Worm (Caenorhabditis elegans) whole organism, L1 larva: ENCODE measurements around the gene catp-4.

ENCODE experiments used
- ama-1 ChIP-seq: fragments of 150-350 bp; optimal IDR thresholded peaks from 2 replicates; lab custom pipeline; 2014
- blmp-1 ChIP-seq: fragments of 150-350 bp; optimal IDR thresholded peaks from 2 replicates; lab custom pipeline; 2014; ENCODE audit warnings: missing biosample characterization, missing genetic modification characterization
- irx-1 ChIP-seq: sonication (generic microtip); optimal IDR thresholded peaks from 2 replicates; lab custom pipeline; 2016; ENCODE audit warnings: missing genetic modification characterization, missing compliant biosample characterization
- lin-13 ChIP-seq: fragments of 150-350 bp; optimal IDR thresholded peaks from 2 replicates; lab custom pipeline; 2014; ENCODE audit warnings: missing biosample characterization, missing genetic modification reagents, missing genetic modification characterization
- nhr-11 ChIP-seq: fragments of 150-350 bp; optimal IDR thresholded peaks from 2 replicates; lab custom pipeline; 2014; ENCODE audit warnings: missing biosample characterization, missing genetic modification characterization
- nhr-76 ChIP-seq: sonication (generic microtip); optimal IDR thresholded peaks from 2 replicates; lab custom pipeline; 2017; ENCODE audit warnings: missing biosample characterization, missing genetic modification characterization
- skn-1 ChIP-seq: fragments of 150-350 bp; optimal IDR thresholded peaks from 2 replicates; lab custom pipeline; 2014; ENCODE audit warnings: missing biosample characterization, missing genetic modification characterization
- unc-86 ChIP-seq: sonication (generic microtip); optimal IDR thresholded peaks from 2 replicates; lab custom pipeline; 2016; ENCODE audit warnings: missing genetic modification characterization, missing compliant biosample characterization
- zag-1 ChIP-seq: fragments of 150-350 bp; optimal IDR thresholded peaks from 2 replicates; lab custom pipeline; 2014; ENCODE audit warnings: missing biosample characterization, missing genetic modification characterization

DNA sequence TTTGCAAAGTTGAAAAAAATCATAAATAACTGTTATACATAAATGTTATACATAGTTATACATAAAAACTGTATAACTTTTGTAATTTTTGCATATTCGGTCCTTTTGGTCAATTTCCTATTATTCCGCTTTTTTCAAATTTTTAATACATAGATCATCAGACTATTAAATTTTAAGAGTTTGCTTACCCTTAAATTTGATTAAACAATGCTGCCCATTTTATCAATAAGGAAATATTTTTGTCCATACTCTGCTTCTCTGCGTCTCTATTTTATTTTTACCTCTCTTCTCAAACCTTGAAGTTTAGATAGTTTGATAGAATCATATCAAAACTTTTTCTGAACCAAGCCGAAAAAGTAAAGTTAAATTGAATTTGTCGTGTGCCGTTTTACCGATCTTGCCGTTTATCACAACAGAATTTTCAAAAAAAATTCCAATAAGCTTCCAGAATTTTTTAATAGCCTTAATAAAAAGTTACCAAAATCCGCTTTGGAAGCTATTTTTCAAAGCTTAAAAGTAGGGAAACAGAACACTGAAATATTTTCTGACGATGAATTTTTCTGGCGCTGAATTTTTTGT, 6.0 kb downstream of the catp-4 start:
- TF ChIP-seq nhr-76 (tag; lab: Kevin White, UChicago), result no peak
- no peak for TF ChIP-seq zag-1
- no peak for TF ChIP-seq nhr-11
- TF ChIP-seq skn-1 (tag; lab: Kevin White, UChicago), result no peak
- no peak for TF ChIP-seq irx-1 (tag; lab: Kevin White, UChicago)
- TF ChIP-seq blmp-1 (tag; lab: Kevin White, UChicago), result no peak
- TF ChIP-seq unc-86, result no peak
- no peak for TF ChIP-seq lin-13 (GFP tag; lab: Kevin White, UChicago)
- TF ChIP-seq ama-1 (lab: Kevin White, UChicago), result no peak
